Fruit fly (Drosophila melanogaster) whole organism, wandering third instar larva: ENCODE results near the gene ND-15.

Experiments used
- Abd-B ChIP-seq: fragments of >200 bp; optimal IDR thresholded peaks from 2 replicates; lab custom pipeline; 2017; ENCODE audit warnings: missing biosample characterization, missing genetic modification characterization
- CG32264 ChIP-seq: fragments of 200-800 bp; sonication (Bioruptor generic); optimal IDR thresholded peaks from 2 replicates; lab custom pipeline; 2016; ENCODE audit warnings: missing biosample characterization, missing genetic modification characterization
- CG9705 ChIP-seq: fragments of 200-800 bp; sonication (Bioruptor generic); optimal IDR thresholded peaks from 2 replicates; lab custom pipeline; 2018; ENCODE audit warnings: missing biosample characterization, mild to moderate bottlenecking, missing genetic modification characterization
- CrebA ChIP-seq: fragments of 200-800 bp; sonication (Bioruptor generic); optimal IDR thresholded peaks from 2 replicates; lab custom pipeline; 2016; ENCODE audit warnings: missing biosample characterization, mild to moderate bottlenecking, missing genetic modification characterization, borderline replicate concordance
- Dfd ChIP-seq: fragments of >200 bp; optimal IDR thresholded peaks from 2 replicates; lab custom pipeline; 2017; ENCODE audit warnings: missing biosample characterization, missing genetic modification characterization
- Dif ChIP-seq: fragments of 200-275, 200-300 bp; sonication (Bioruptor generic); optimal IDR thresholded peaks from 2 replicates; lab custom pipeline; 2018; ENCODE audit warnings: missing biosample characterization, missing genetic modification characterization; ENCODE audit not compliant: partially characterized antibody
- GATAd ChIP-seq: sonication (Bioruptor generic); optimal IDR thresholded peaks from 2 replicates; lab custom pipeline; 2016; ENCODE audit warnings: missing biosample characterization, missing genetic modification characterization
- HLH106 ChIP-seq: fragments of 200-800 bp; optimal IDR thresholded peaks from 3 replicates; lab custom pipeline; 2019; ENCODE audit warnings: missing biosample characterization, mild to moderate bottlenecking, missing genetic modification characterization, moderate library complexity
- Hnf4 ChIP-seq: fragments of 200-800 bp; sonication (Bioruptor generic); optimal IDR thresholded peaks from 2 replicates; lab custom pipeline; 2016; ENCODE audit warnings: missing biosample characterization, mild to moderate bottlenecking, missing genetic modification characterization
- Hr78 ChIP-seq: fragments of >200 bp; optimal IDR thresholded peaks from 2 replicates; lab custom pipeline; 2017; ENCODE audit warnings: missing biosample characterization, missing genetic modification characterization
- Hr83 ChIP-seq: fragments of 200-300 bp; sonication (Bioruptor generic); optimal IDR thresholded peaks from 2 replicates; lab custom pipeline; 2016; ENCODE audit warnings: missing biosample characterization, mild to moderate bottlenecking, missing genetic modification characterization, moderate library complexity; ENCODE audit not compliant: poor library complexity, severe bottlenecking
- Mio ChIP-seq: sonication (Bioruptor generic); optimal IDR thresholded peaks from 2 replicates; lab custom pipeline; 2016; ENCODE audit warnings: missing biosample characterization, missing genetic modification characterization
- Myc ChIP-seq: fragments of >200 bp; optimal IDR thresholded peaks from 2 replicates; lab custom pipeline; 2017
- N ChIP-seq: fragments of >200 bp; optimal IDR thresholded peaks from 2 replicates; lab custom pipeline; 2018; ENCODE audit warnings: missing biosample characterization, missing external identifiers, missing genetic modification characterization
- OdsH ChIP-seq: fragments of 200-800 bp; sonication (Bioruptor generic); optimal IDR thresholded peaks from 2 replicates; lab custom pipeline; 2016; ENCODE audit warnings: missing biosample characterization, mild to moderate bottlenecking, missing genetic modification characterization
- Rel ChIP-seq, 2 experiments: fragments of 200-800 bp; sonication (Bioruptor generic) in 1 of 2; optimal IDR thresholded peaks; 2 replicates in 1 of 2; 3 replicates in 1 of 2; lab custom pipeline; 2016 to 2019; ENCODE audit warnings: mild to moderate bottlenecking in 2 of 2, missing biosample characterization in 2 of 2, missing genetic modification characterization in 2 of 2, moderate library complexity in 1 of 2
- Sp1 ChIP-seq: fragments of 200-800 bp; sonication (Bioruptor generic); optimal IDR thresholded peaks from 3 replicates; lab custom pipeline; 2019; ENCODE audit warnings: missing biosample characterization, mild to moderate bottlenecking, missing genetic modification characterization, moderate library complexity
- Vsx2 ChIP-seq: fragments of 200-300, 225-300 bp; sonication (Bioruptor generic); optimal IDR thresholded peaks from 2 replicates; lab custom pipeline; 2018; ENCODE audit warnings: missing biosample characterization, missing genetic modification characterization; ENCODE audit not compliant: partially characterized antibody
- br ChIP-seq: fragments of 200-800 bp; sonication (Bioruptor generic); optimal IDR thresholded peaks from 2 replicates; lab custom pipeline; 2016; ENCODE audit warnings: missing biosample characterization, missing genetic modification characterization
- brk ChIP-seq: fragments of 200-800 bp; sonication (Bioruptor generic); optimal IDR thresholded peaks from 2 replicates; lab custom pipeline; 2016; ENCODE audit warnings: missing biosample characterization, mild to moderate bottlenecking, missing genetic modification characterization
- dl ChIP-seq, 2 experiments: fragments of 175-275, 200-275 bp in 1 of 2; fragments of 200-275 bp in 1 of 2; sonication (Bioruptor generic); optimal IDR thresholded peaks; lab custom pipeline; 2018; ENCODE audit warnings: mild to moderate bottlenecking in 2 of 2, missing biosample characterization in 2 of 2, missing genetic modification characterization in 2 of 2, moderate library complexity in 2 of 2; ENCODE audit not compliant: partially characterized antibody in 2 of 2, insufficient read depth in 1 of 2
- dmrt93B ChIP-seq: fragments of 200-800 bp; sonication (Bioruptor generic); optimal IDR thresholded peaks from 2 replicates; lab custom pipeline; 2018; ENCODE audit warnings: missing biosample characterization, mild to moderate bottlenecking, missing genetic modification characterization
- dsf ChIP-seq: sonication (Bioruptor generic); optimal IDR thresholded peaks from 2 replicates; lab custom pipeline; 2016; ENCODE audit warnings: missing biosample characterization, missing genetic modification characterization, borderline replicate concordance
- ey ChIP-seq: fragments of 200-800 bp; sonication (Bioruptor generic); optimal IDR thresholded peaks from 2 replicates; lab custom pipeline; 2016; ENCODE audit warnings: missing biosample characterization, missing genetic modification characterization
- foxo ChIP-seq, 2 experiments: fragments of 200-800 bp; sonication (Bioruptor generic); optimal IDR thresholded peaks; 2 replicates in 1 of 2; 3 replicates in 1 of 2; lab custom pipeline; 2016 to 2017; ENCODE audit warnings: missing biosample characterization in 2 of 2, missing genetic modification characterization in 2 of 2
- fru ChIP-seq: fragments of 200-800 bp; sonication (Bioruptor generic); optimal IDR thresholded peaks from 3 replicates; lab custom pipeline; 2016; ENCODE audit warnings: missing biosample characterization, mild to moderate bottlenecking, missing genetic modification characterization
- h ChIP-seq: fragments of 200-800 bp; sonication (Bioruptor generic); optimal IDR thresholded peaks from 3 replicates; lab custom pipeline; 2016; ENCODE audit warnings: missing biosample characterization, mild to moderate bottlenecking, missing genetic modification characterization
- jim ChIP-seq: fragments of 175-275, 200-325 bp; sonication (Bioruptor generic); optimal IDR thresholded peaks from 2 replicates; lab custom pipeline; 2016; ENCODE audit warnings: missing biosample characterization, mild to moderate bottlenecking, missing genetic modification characterization
- lola ChIP-seq: fragments of >200 bp; optimal IDR thresholded peaks from 2 replicates; lab custom pipeline; 2017; ENCODE audit warnings: missing biosample characterization, missing genetic modification characterization
- pan ChIP-seq: fragments of >200 bp; optimal IDR thresholded peaks from 2 replicates; lab custom pipeline; 2017
- psq ChIP-seq: fragments of 200-800 bp; sonication (Bioruptor generic); optimal IDR thresholded peaks from 3 replicates; lab custom pipeline; 2017; ENCODE audit warnings: missing biosample characterization, mild to moderate bottlenecking, missing genetic modification characterization, moderate library complexity
- rgr ChIP-seq: fragments of 200-800 bp; sonication (Bioruptor generic); optimal IDR thresholded peaks from 3 replicates; lab custom pipeline; 2016; ENCODE audit warnings: missing biosample characterization, mild to moderate bottlenecking, missing genetic modification characterization
- sage ChIP-seq: fragments of 200-800 bp; sonication (Bioruptor generic); optimal IDR thresholded peaks from 2 replicates; lab custom pipeline; 2016; ENCODE audit warnings: missing biosample characterization, mild to moderate bottlenecking, missing genetic modification characterization
- sv ChIP-seq: fragments of 200-800 bp; sonication (Bioruptor generic); optimal IDR thresholded peaks from 3 replicates; lab custom pipeline; 2016; ENCODE audit warnings: missing biosample characterization, missing genetic modification characterization
- usp ChIP-seq: fragments of >200 bp; optimal IDR thresholded peaks from 2 replicates; lab custom pipeline; 2017; ENCODE audit warnings: missing biosample characterization, missing genetic modification characterization
- woc ChIP-seq: sonication (Bioruptor generic); optimal IDR thresholded peaks from 2 replicates; lab custom pipeline; 2016; ENCODE audit warnings: missing biosample characterization, mild to moderate bottlenecking, missing genetic modification characterization

Gene ND-15

dm6 chr2L:82080-82479 is 32.4 kb upstream of the ND-15 start:
- TF ChIP-seq HLH106 (tag; lab: Kevin White, UChicago) (no peak), Mio (GFP tag; lab: Kevin White, UChicago) (no peak), Rel (GFP tag; optimal IDR thresholded peaks at IDR 0.05; lab: Kevin White, UChicago) (no peak), Rel (tag; optimal IDR thresholded peaks at IDR 0.05; lab: Kevin White, UChicago) (no peak), Dfd (GFP tag; lab: Kevin White, UChicago) (no peak), N (no peak), Dif (no peak), lola (GFP tag; lab: Kevin White, UChicago) (no peak), Hnf4 (GFP tag; lab: Kevin White, UChicago) (no peak), Hr78 (GFP tag; lab: Kevin White, UChicago) (no peak), usp (GFP tag; lab: Kevin White, UChicago) (no peak), sage (no peak)

- TF ChIP-seq Hr83 (no peak), dsf (no peak), dmrt93B (GFP tag; lab: Kevin White, UChicago) (no peak), HLH106 (tag; lab: Kevin White, UChicago) (no peak), psq (GFP tag; lab: Kevin White, UChicago) (no peak), Abd-B (GFP tag; lab: Kevin White, UChicago) (no peak), Dif (no peak), usp (GFP tag; lab: Kevin White, UChicago) (no peak), CrebA (GFP tag; lab: Kevin White, UChicago) (no peak)
Measured at dm6 chr2L:85099-85498, 29.4 kb upstream of the ND-15 start.

- no peak for TF ChIP-seq dmrt93B (GFP tag; lab: Kevin White, UChicago)
- TF ChIP-seq Rel (GFP tag; optimal IDR thresholded peaks at IDR 0.05; lab: Kevin White, UChicago): no peak
- TF ChIP-seq Rel (tag; optimal IDR thresholded peaks at IDR 0.05; lab: Kevin White, UChicago): peak; percentile 88
Measured at dm6 chr2L:85701-86100, 28.8 kb upstream of the ND-15 start.

DNA sequence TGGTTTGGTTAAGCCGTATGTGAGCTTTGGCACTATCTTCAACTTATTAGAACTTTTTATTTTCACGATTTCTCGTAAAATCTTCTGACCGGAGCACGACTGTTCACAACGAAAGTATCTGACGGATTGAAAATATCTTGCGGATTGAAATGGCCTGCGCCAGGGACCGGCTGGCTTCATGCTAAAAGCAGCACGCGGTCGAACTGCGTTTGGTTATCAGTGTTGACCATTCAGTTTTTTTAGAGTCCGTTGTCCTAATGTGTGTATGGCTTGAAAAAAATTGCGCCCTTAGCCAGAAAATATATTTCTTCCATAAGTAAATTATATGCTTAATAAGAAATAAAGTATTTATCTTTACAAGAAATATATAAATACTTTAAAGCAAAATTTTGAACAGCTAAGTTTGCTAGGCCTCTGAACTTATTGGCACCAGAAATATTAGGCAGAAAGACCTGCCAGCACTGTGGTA is 27.2 kb upstream of the ND-15 start, which contains the start of gene net:
Gene net (minus strand): TSS at position 133 of the 469 bp plus-strand sequence.
- TF ChIP-seq woc (GFP tag; lab: Kevin White, UChicago) (peak; percentile 73), Myc (peak; percentile 99), CG32264 (GFP tag; lab: Kevin White, UChicago) (no peak), CG9705 (GFP tag; lab: Kevin White, UChicago) (peak; percentile 81), Dif (peak; percentile 62), dmrt93B (GFP tag; lab: Kevin White, UChicago) (peak; percentile 52), brk (GFP tag; lab: Kevin White, UChicago) (peak; percentile 55), CrebA (GFP tag; lab: Kevin White, UChicago) (peak; percentile 32), usp (GFP tag; lab: Kevin White, UChicago) (no peak), pan (lab: Kevin White, UChicago) (no peak), Sp1 (GFP tag; lab: Kevin White, UChicago) (peak; percentile 87), psq (GFP tag; lab: Kevin White, UChicago) (peak; percentile 30), Hr78 (GFP tag; lab: Kevin White, UChicago) (no peak), Vsx2 (GFP tag; lab: Kevin White, UChicago) (no peak), GATAd (no peak), Hr83 (peak; percentile 67), dsf (no peak), dl (GFP tag; optimal IDR thresholded peaks at IDR 0.05; lab: Kevin White, UChicago; ENCODE audit: insufficient read depth in 1 of 2, partially characterized antibody in 2 of 2) (peak in 1 of 2 experiments; percentile 22), h (GFP tag; lab: Kevin White, UChicago) (peak; percentile 73), br (GFP tag; lab: Kevin White, UChicago) (peak; percentile 50), fru (GFP tag; lab: Kevin White, UChicago) (peak; percentile 58), ey (GFP tag; lab: Kevin White, UChicago) (peak; percentile 31), Dfd (GFP tag; lab: Kevin White, UChicago) (no peak), foxo (GFP tag; optimal IDR thresholded peaks at IDR 0.05; lab: Kevin White, UChicago) (peak in 1 of 2 experiments; percentile 72), rgr (GFP tag; lab: Kevin White, UChicago) (peak; percentile 76), Rel (GFP tag; optimal IDR thresholded peaks at IDR 0.05; lab: Kevin White, UChicago) (no peak), Rel (tag; optimal IDR thresholded peaks at IDR 0.05; lab: Kevin White, UChicago) (peak; percentile 76), OdsH (peak; percentile 57), lola (GFP tag; lab: Kevin White, UChicago) (no peak), jim (GFP tag; lab: Kevin White, UChicago) (no peak), sv (GFP tag; lab: Kevin White, UChicago) (peak; percentile 3), HLH106 (tag; lab: Kevin White, UChicago) (peak; percentile 88)
